Worm (Caenorhabditis elegans): ENCODE results near the gene srv-10.

srv-10 gene

ce11 chrV:13468190-13468765 lies 44.6 kb downstream of the srv-10 start, which contains the start of the genes F25H9.6 and F25H9.7 (continued):
- TF ChIP-seq die-1 (tag; optimal IDR thresholded peaks at IDR 0.05), result no peak
- TF ChIP-seq dpff-1 (tag; optimal IDR thresholded peaks at IDR 0.05), result no peak
- no peak for TF ChIP-seq snpc-1.1 (tag; optimal IDR thresholded peaks at IDR 0.05; ENCODE audit: insufficient read depth)
- peak in 1 of 2 experiments; percentile 71 for TF ChIP-seq let-607 (tag; optimal IDR thresholded peaks at IDR 0.05)
- no peak for TF ChIP-seq rpc-1 (optimal IDR thresholded peaks at IDR 0.05)
- TF ChIP-seq rpc-1 (tag; optimal IDR thresholded peaks at IDR 0.05), result no peak
- peak; percentile 99 for TF ChIP-seq ccch-3 (GFP tag; optimal IDR thresholded peaks at IDR 0.05)
- peak; percentile 24; the same call in 1 of the 2 replicates for TF ChIP-seq C17E4.6 (GFP tag; IDR thresholded peaks at IDR 0.05)
- TF ChIP-seq cebp-1 (GFP tag; IDR thresholded peaks at IDR 0.05), result peak; percentile 25; the same call in 1 of the 2 replicates
- peak; percentile 62 for TF ChIP-seq cebp-1 (tag; optimal IDR thresholded peaks at IDR 0.05)
- peak; percentile 24 for TF ChIP-seq F57C9.4 (tag; optimal IDR thresholded peaks at IDR 0.05)
- peak; percentile 95 for TF ChIP-seq ceh-27 (GFP tag; optimal IDR thresholded peaks at IDR 0.05)
- peak; percentile 70; the same call in 1 of the 2 replicates for TF ChIP-seq pbrm-1 (GFP tag; IDR thresholded peaks at IDR 0.05)
- no peak for TF ChIP-seq ets-4 (GFP tag; optimal IDR thresholded peaks at IDR 0.05)
- peak; percentile 42 for TF ChIP-seq B0035.1 (tag; optimal IDR thresholded peaks at IDR 0.05)
- no peak for TF ChIP-seq sdz-38 (tag; optimal IDR thresholded peaks at IDR 0.05)
- 0 out of 2 replicates have a peak, but pooled peaks have one; percentile 7 for TF ChIP-seq egl-18 (GFP tag; IDR thresholded peaks at IDR 0.05)
- TF ChIP-seq ekl-4 (GFP tag; IDR thresholded peaks at IDR 0.05), result peak; percentile 59; the same call in 1 of the 2 replicates
- no peak for TF ChIP-seq Y95B8A.8 (GFP tag; IDR thresholded peaks at IDR 0.05)
- TF ChIP-seq C06A6.2 (GFP tag; conservative IDR thresholded peaks at IDR 0.05), result no peak
- no peak for TF ChIP-seq pha-4 (tag; optimal IDR thresholded peaks at IDR 0.05)
- TF ChIP-seq attf-3 (GFP tag; conservative IDR thresholded peaks at IDR 0.05), result peak; percentile 78
- peak; percentile 79 for TF ChIP-seq madf-6 (GFP tag; IDR thresholded peaks at IDR 0.05)
- no peak for TF ChIP-seq attf-5 (GFP tag; optimal IDR thresholded peaks at IDR 0.05)
- TF ChIP-seq B0261.1 (tag; optimal IDR thresholded peaks at IDR 0.05), result peak; percentile 11
- peak; percentile 73 for TF ChIP-seq rcor-1 (GFP tag; IDR thresholded peaks at IDR 0.05)
- no peak for TF ChIP-seq Y53G8AR.9 (GFP tag; conservative IDR thresholded peaks at IDR 0.05)
- peak; percentile 91; the same call in 1 of the 2 replicates for TF ChIP-seq bed-2 (GFP tag; IDR thresholded peaks at IDR 0.05)
- peak; percentile 77 for TF ChIP-seq let-526 (GFP tag; IDR thresholded peaks at IDR 0.05)
- TF ChIP-seq nhr-27 (tag; optimal IDR thresholded peaks at IDR 0.05), result peak; percentile 46
- TF ChIP-seq sptf-2 (GFP tag; optimal IDR thresholded peaks at IDR 0.05), result no peak
- TF ChIP-seq madf-8 (GFP tag; conservative IDR thresholded peaks at IDR 0.05), result peak; percentile 63
- no peak for TF ChIP-seq mes-4 (tag; optimal IDR thresholded peaks at IDR 0.05)
- peak; percentile 82; the same call in 1 of the 2 replicates for TF ChIP-seq aptf-2 (GFP tag; conservative IDR thresholded peaks at IDR 0.05)
- TF ChIP-seq repo-1 (tag; optimal IDR thresholded peaks at IDR 0.05), result peak; percentile 58
- peak; percentile 65 for TF ChIP-seq lin-54 (GFP tag; optimal IDR thresholded peaks at IDR 0.05)
- TF ChIP-seq xnd-1 (tag; optimal IDR thresholded peaks at IDR 0.05), result peak; percentile 44
- TF ChIP-seq D2030.7 (GFP tag; IDR thresholded peaks at IDR 0.05), result peak; percentile 77
- no peak for TF ChIP-seq lin-26 (GFP tag; IDR thresholded peaks at IDR 0.05)
- TF ChIP-seq hlh-12 (tag; optimal IDR thresholded peaks at IDR 0.05), result no peak
- no peak for TF ChIP-seq zfh-2 (GFP tag; conservative IDR thresholded peaks at IDR 0.05)
- peak; percentile 93 for TF ChIP-seq lir-1 (GFP tag; conservative IDR thresholded peaks at IDR 0.05)
- no peak for TF ChIP-seq cebp-2 (GFP tag; IDR thresholded peaks at IDR 0.05)
- peak; percentile 76 for TF ChIP-seq F22D6.2 (tag; optimal IDR thresholded peaks at IDR 0.05)
- no peak for TF ChIP-seq ztf-3 (GFP tag; optimal IDR thresholded peaks at IDR 0.05)
- peak; percentile 52 for TF ChIP-seq lsl-1 (GFP tag; optimal IDR thresholded peaks at IDR 0.05)
- peak; percentile 51; the same call in 1 of the 2 replicates for TF ChIP-seq ceh-91 (GFP tag; IDR thresholded peaks at IDR 0.05)
- peak; percentile 60; the same call in 1 of the 2 replicates for TF ChIP-seq hsf-1 (GFP tag; IDR thresholded peaks at IDR 0.05)

Measured in whole organism, young adult.